Worm (Caenorhabditis elegans) whole organism, mixed stage, embryonic: ENCODE results near the gene nhr-40.

Experiments used
- M03D4.4 ChIP-seq: sonication (generic microtip); optimal IDR thresholded peaks from 2 replicates; lab custom pipeline; 2017; ENCODE audit warnings: mild to moderate bottlenecking, missing genetic modification characterization, missing compliant biosample characterization
- bed-3 ChIP-seq: fragments of 200-800 bp; sonication (Bioruptor generic); optimal IDR thresholded peaks from 3 replicates; lab custom pipeline; 2018; ENCODE audit warnings: mild to moderate bottlenecking, missing genetic modification characterization, moderate library complexity, missing compliant biosample characterization
- blmp-1 ChIP-seq: fragments of 150-350 bp; optimal IDR thresholded peaks from 2 replicates; lab custom pipeline; 2014; ENCODE audit warnings: missing biosample characterization, missing genetic modification characterization
- ceh-39 ChIP-seq: fragments of 150-350 bp; optimal IDR thresholded peaks from 2 replicates; lab custom pipeline; 2014; ENCODE audit warnings: missing biosample characterization, missing genetic modification characterization
- ceh-43 ChIP-seq: fragments of 200-800 bp; sonication (Bioruptor generic); optimal IDR thresholded peaks from 2 replicates; lab custom pipeline; 2018; ENCODE audit warnings: mild to moderate bottlenecking, missing genetic modification characterization, moderate library complexity, missing compliant biosample characterization
- ces-1 ChIP-seq: fragments of 150-350 bp; optimal IDR thresholded peaks from 2 replicates; lab custom pipeline; 2014; ENCODE audit warnings: missing biosample characterization, missing genetic modification reagents, missing genetic modification characterization
- cnd-1 ChIP-seq: fragments of 200-800 bp; sonication (Bioruptor generic); optimal IDR thresholded peaks from 2 replicates; lab custom pipeline; 2018; ENCODE audit warnings: mild to moderate bottlenecking, missing genetic modification characterization, missing compliant biosample characterization
- drap-1 ChIP-seq: fragments of 200-800 bp; sonication (Bioruptor generic); optimal IDR thresholded peaks from 3 replicates; lab custom pipeline; 2018; ENCODE audit warnings: mild to moderate bottlenecking, missing genetic modification characterization, missing compliant biosample characterization
- elt-1 ChIP-seq: sonication (generic microtip); optimal IDR thresholded peaks from 2 replicates; lab custom pipeline; 2017; ENCODE audit warnings: missing genetic modification characterization, mild to moderate bottlenecking, missing compliant biosample characterization, antibody characterized with exemption, moderate library complexity, borderline replicate concordance; ENCODE audit not compliant: insufficient read depth
- elt-3 ChIP-seq: fragments of 150-350 bp; optimal IDR thresholded peaks from 2 replicates; lab custom pipeline; 2014; ENCODE audit warnings: missing biosample characterization, missing genetic modification characterization
- flh-1 ChIP-seq: fragments of 200-800 bp; sonication (Bioruptor generic); optimal IDR thresholded peaks from 2 replicates; lab custom pipeline; 2018; ENCODE audit warnings: mild to moderate bottlenecking, missing genetic modification characterization, moderate library complexity, missing compliant biosample characterization
- ham-2 ChIP-seq: fragments of 200-800 bp; sonication (Bioruptor generic); optimal IDR thresholded peaks from 2 replicates; lab custom pipeline; 2018; ENCODE audit warnings: mild to moderate bottlenecking, missing genetic modification characterization, missing compliant biosample characterization
- hlh-1 ChIP-seq: fragments of 150-350 bp; optimal IDR thresholded peaks from 2 replicates; lab custom pipeline; 2014; ENCODE audit warnings: missing biosample characterization, missing genetic modification reagents, missing genetic modification characterization
- lin-13 ChIP-seq: fragments of 150-350 bp; optimal IDR thresholded peaks from 2 replicates; lab custom pipeline; 2014; ENCODE audit warnings: missing biosample characterization, missing genetic modification characterization
- lin-32 ChIP-seq: fragments of 200-800 bp; sonication (Bioruptor generic); optimal IDR thresholded peaks from 2 replicates; lab custom pipeline; 2018; ENCODE audit warnings: mild to moderate bottlenecking, missing genetic modification characterization, missing compliant biosample characterization
- lsy-2 ChIP-seq: fragments of 150-350 bp; optimal IDR thresholded peaks from 2 replicates; lab custom pipeline; 2014; ENCODE audit warnings: missing biosample characterization, missing genetic modification characterization
- mab-5 ChIP-seq: fragments of 150-350 bp; optimal IDR thresholded peaks from 2 replicates; lab custom pipeline; 2014; ENCODE audit warnings: missing biosample characterization, missing genetic modification characterization
- mls-2 ChIP-seq: sonication (generic microtip); optimal IDR thresholded peaks from 2 replicates; lab custom pipeline; 2016; ENCODE audit warnings: mild to moderate bottlenecking, missing genetic modification characterization, moderate library complexity, missing compliant biosample characterization
- nhr-12 ChIP-seq: fragments of 150-350 bp; optimal IDR thresholded peaks from 2 replicates; lab custom pipeline; 2014; ENCODE audit warnings: missing biosample characterization, missing genetic modification characterization
- nhr-2 ChIP-seq: fragments of 150-350 bp; optimal IDR thresholded peaks from 2 replicates; lab custom pipeline; 2014; ENCODE audit warnings: missing biosample characterization, missing genetic modification characterization
- nhr-237 ChIP-seq: fragments of 150-350 bp; optimal IDR thresholded peaks from 2 replicates; lab custom pipeline; 2014; ENCODE audit warnings: missing biosample characterization, missing genetic modification characterization
- nhr-28 ChIP-seq: fragments of 150-350 bp; optimal IDR thresholded peaks from 2 replicates; lab custom pipeline; 2014; ENCODE audit warnings: missing biosample characterization, missing genetic modification characterization
- nhr-76 ChIP-seq: sonication (generic microtip); optimal IDR thresholded peaks from 2 replicates; lab custom pipeline; 2017; ENCODE audit warnings: missing biosample characterization, missing genetic modification characterization
- pha-4 ChIP-seq: fragments of 150-350 bp; optimal IDR thresholded peaks from 2 replicates; lab custom pipeline; 2018; ENCODE audit warnings: missing biosample characterization, missing genetic modification reagents, missing genetic modification characterization
- sem-2 ChIP-seq: fragments of 200-800 bp; sonication (Bioruptor generic); optimal IDR thresholded peaks from 2 replicates; lab custom pipeline; 2018; ENCODE audit warnings: mild to moderate bottlenecking, missing genetic modification characterization, missing compliant biosample characterization
- snpc-4 ChIP-seq: fragments of 150-350 bp; optimal IDR thresholded peaks from 2 replicates; lab custom pipeline; 2014; ENCODE audit warnings: missing biosample characterization, missing genetic modification characterization
- sptf-1 ChIP-seq: sonication (generic microtip); optimal IDR thresholded peaks from 2 replicates; lab custom pipeline; 2017; ENCODE audit warnings: mild to moderate bottlenecking, missing genetic modification characterization, moderate library complexity, missing compliant biosample characterization
- tbx-8 ChIP-seq: fragments of 200-800 bp; sonication (Bioruptor generic); optimal IDR thresholded peaks from 2 replicates; lab custom pipeline; 2018; ENCODE audit warnings: mild to moderate bottlenecking, missing genetic modification characterization, moderate library complexity, missing compliant biosample characterization
- unc-120 ChIP-seq: sonication (generic microtip); optimal IDR thresholded peaks from 2 replicates; lab custom pipeline; 2017; ENCODE audit warnings: missing genetic modification characterization, missing compliant biosample characterization; ENCODE audit not compliant: poor library complexity, severe bottlenecking
- unc-39 ChIP-seq: fragments of 150-350 bp; optimal IDR thresholded peaks from 2 replicates; lab custom pipeline; 2014; ENCODE audit warnings: missing biosample characterization, missing genetic modification characterization
- unc-62 ChIP-seq: fragments of 150-350 bp; optimal IDR thresholded peaks from 2 replicates; lab custom pipeline; 2014; ENCODE audit warnings: missing biosample characterization, missing genetic modification reagents, missing genetic modification characterization
- zip-8 ChIP-seq: fragments of 150-350 bp; optimal IDR thresholded peaks from 2 replicates; lab custom pipeline; 2014; ENCODE audit warnings: missing biosample characterization, missing genetic modification characterization
- ztf-11 ChIP-seq: fragments of 150-350 bp; optimal IDR thresholded peaks from 2 replicates; lab custom pipeline; 2014; ENCODE audit warnings: missing biosample characterization, missing genetic modification characterization

nhr-40 gene

DNA sequence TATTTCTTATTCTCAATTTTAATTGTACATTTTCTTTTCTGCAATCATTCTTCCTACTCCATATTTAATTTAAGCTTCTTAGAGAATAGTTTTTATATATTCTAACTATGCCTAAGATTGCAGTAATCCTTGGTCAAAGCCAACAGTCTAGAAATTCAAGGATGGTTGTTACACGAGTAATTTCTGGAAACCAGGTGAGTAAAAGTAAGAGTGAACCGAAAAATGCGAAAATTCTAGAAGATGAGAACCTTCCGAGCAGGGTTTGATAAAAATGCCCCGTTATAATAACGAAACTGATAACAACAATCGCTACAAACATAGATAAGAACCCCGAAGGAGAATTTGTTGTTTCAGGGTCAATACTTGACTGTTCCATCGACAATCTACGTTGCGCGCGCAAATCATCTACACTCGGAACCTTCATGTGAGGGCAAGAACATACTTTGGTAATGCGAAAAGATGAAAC, 28.5 kb upstream of the nhr-40 start, which contains the start of gene F52H2.15:
TSS of gene F52H2.15 (plus strand) at position 51 of the 466 bp plus-strand sequence.
- TF ChIP-seq cnd-1 (tag; lab: Kevin White, UChicago) = no peak
- TF ChIP-seq ztf-11 (tag; lab: Kevin White, UChicago) = no peak
- TF ChIP-seq, all 35 proteins: peak for 0

DNA sequence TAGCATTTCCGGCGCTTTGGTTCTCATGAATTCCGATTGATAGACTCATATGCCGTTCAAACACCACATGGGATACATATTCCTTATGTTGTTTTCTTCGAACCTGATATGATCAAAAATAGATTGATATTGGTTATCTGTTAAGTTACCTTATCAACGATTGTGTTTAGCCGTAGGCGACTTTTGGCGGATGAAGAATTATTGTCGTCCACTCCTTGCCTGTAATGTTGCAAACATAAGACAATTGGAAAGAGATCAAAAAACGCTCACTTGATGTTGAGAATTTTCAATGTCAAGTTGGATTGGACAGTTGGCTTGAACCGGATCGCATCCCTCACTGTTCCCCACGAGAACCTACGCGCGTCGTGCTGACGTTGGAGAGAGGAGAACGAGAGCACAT, 26.0 kb upstream of the nhr-40 start:
- TF ChIP-seq lin-13 (tag; lab: Kevin White, UChicago) (no peak), elt-3 (no peak), nhr-12 (tag; lab: Kevin White, UChicago) (no peak), ceh-39 (tag; lab: Kevin White, UChicago) (no peak), lin-32 (no peak), flh-1 (GFP tag; lab: Kevin White, UChicago) (no peak), nhr-76 (no peak), elt-1 (no peak), unc-62 (GFP tag; lab: Kevin White, UChicago) (no peak), cnd-1 (tag; lab: Kevin White, UChicago) (no peak), tbx-8 (GFP tag; lab: Kevin White, UChicago) (no peak), hlh-1 (tag; lab: Kevin White, UChicago) (no peak), sptf-1 (tag; lab: Kevin White, UChicago) (no peak), sem-2 (GFP tag; lab: Kevin White, UChicago) (no peak), ceh-43 (no peak), bed-3 (no peak), unc-39 (tag; lab: Kevin White, UChicago) (no peak)

DNA sequence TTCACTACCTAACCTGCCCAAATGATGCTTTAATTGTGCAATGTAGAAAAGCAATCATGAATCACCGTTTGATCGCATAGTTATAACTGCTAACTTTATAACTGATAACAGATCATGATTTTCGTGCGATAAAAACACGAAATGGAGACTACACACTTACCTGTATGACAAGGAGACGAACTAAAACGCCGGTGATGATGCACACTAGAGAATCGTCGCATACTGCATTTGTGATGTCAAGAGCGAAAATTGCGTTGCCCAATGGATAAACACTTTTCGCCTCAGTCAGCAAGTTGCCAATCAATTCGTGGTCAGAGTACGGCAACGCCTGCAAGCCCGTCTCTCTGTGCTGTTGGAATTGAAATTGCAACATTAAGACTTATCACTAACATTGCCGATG, 24.8 kb upstream of the nhr-40 start:
- TF ChIP-seq mls-2 (tag; lab: Kevin White, UChicago) (no peak), ceh-43 (no peak), unc-62 (GFP tag; lab: Kevin White, UChicago) (no peak), cnd-1 (tag; lab: Kevin White, UChicago) (no peak), ces-1 (GFP tag; lab: Kevin White, UChicago) (no peak), nhr-237 (tag; lab: Kevin White, UChicago) (no peak), ceh-39 (tag; lab: Kevin White, UChicago) (no peak), snpc-4 (no peak), hlh-1 (tag; lab: Kevin White, UChicago) (no peak), elt-3 (no peak), lin-32 (no peak), nhr-28 (tag; lab: Kevin White, UChicago) (no peak), nhr-76 (no peak), nhr-2 (tag; lab: Kevin White, UChicago) (no peak), sptf-1 (tag; lab: Kevin White, UChicago) (no peak), lin-13 (tag; lab: Kevin White, UChicago) (no peak)

DNA sequence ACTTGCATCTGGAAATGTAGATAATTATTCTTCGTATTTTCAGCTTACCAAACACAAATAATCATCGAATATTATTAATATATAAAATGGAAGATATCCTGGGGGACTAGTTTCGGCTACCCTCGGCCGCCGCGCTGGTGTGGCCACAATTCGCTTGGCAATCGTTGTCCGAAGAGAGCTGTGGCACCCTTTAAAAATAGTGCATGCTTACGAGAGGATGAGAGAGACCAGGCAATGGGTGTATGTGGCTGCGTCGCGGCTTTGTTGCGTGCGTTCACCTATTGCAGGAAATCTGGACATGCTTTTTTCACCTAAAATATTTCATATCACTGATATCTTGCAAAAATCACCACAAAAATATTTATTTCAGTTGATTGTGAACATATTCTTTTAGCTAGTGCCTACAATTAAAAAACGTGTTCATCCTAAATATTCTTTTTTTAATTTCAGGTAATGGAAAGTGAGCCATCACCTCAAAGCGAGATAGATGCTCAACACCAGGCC, 21.1 kb upstream of the nhr-40 start, which contains the start of the genes ccd-5 and F52H2.1:
TSS of gene ccd-5 (minus strand) at position 8 of the 504 bp plus-strand sequence.
TSS of gene F52H2.1 (plus strand) at position 454 of the 504 bp plus-strand sequence.
- TF ChIP-seq tbx-8 (GFP tag; lab: Kevin White, UChicago) (no peak), unc-120 (tag; lab: Kevin White, UChicago) (no peak), zip-8 (no peak), ham-2 (GFP tag; lab: Kevin White, UChicago) (no peak), cnd-1 (tag; lab: Kevin White, UChicago) (no peak), nhr-28 (tag; lab: Kevin White, UChicago) (no peak), lsy-2 (no peak), lin-32 (no peak), hlh-1 (tag; lab: Kevin White, UChicago) (no peak), ceh-43 (no peak)

DNA sequence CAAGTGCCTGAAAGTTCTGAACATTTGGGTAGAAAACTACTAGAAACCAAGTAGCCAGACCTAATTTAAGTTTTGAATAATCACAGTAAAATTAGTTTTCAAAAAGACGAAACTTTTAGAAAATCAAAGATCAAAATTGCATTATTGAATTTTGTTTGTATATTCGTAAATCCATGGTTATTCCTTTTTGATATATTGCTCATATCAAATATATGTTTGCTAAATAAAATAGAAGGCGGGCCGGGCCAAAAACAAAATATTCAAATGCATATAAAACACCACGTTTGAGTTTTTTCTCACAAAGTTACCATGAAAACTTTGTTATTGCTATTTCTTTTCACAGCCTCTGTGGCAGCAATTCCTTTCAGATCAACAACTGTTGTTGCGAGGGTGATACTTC, 16.4 kb upstream of the nhr-40 start, which contains the start of gene ttr-42:
TSS of gene ttr-42 (plus strand) at position 301 of the 400 bp plus-strand sequence.
- TF ChIP-seq pha-4 (tag; lab: Kevin White, UChicago) (no peak), drap-1 (no peak), unc-120 (tag; lab: Kevin White, UChicago) (no peak), lin-13 (tag; lab: Kevin White, UChicago) (no peak), M03D4.4 (tag; lab: Kevin White, UChicago) (no peak), mab-5 (tag; lab: Kevin White, UChicago) (no peak), zip-8 (no peak), nhr-237 (tag; lab: Kevin White, UChicago) (no peak), blmp-1 (tag; lab: Kevin White, UChicago) (no peak)
